Worm (Caenorhabditis elegans) whole organism, late embryonic: Measurements from ENCODE around the gene T14B4.3.

Experiments used
- C38D4.7 ChIP-seq: fragments of 200-800 bp; sonication (Bioruptor generic); optimal IDR thresholded peaks from 2 replicates; lab custom pipeline; 2018; ENCODE audit warnings: mild to moderate bottlenecking, missing genetic modification characterization, moderate library complexity, missing compliant biosample characterization
- F13H6.1 ChIP-seq: sonication (generic microtip); optimal IDR thresholded peaks from 2 replicates; lab custom pipeline; 2016; ENCODE audit warnings: missing genetic modification characterization, missing compliant biosample characterization
- K02D7.2 ChIP-seq: sonication (generic microtip); optimal IDR thresholded peaks from 2 replicates; lab custom pipeline; 2017; ENCODE audit warnings: mild to moderate bottlenecking, missing genetic modification characterization, missing compliant biosample characterization
- T23F11.4 ChIP-seq: fragments of 200-800 bp; sonication (Bioruptor generic); optimal IDR thresholded peaks from 2 replicates; lab custom pipeline; 2018; ENCODE audit warnings: mild to moderate bottlenecking, missing genetic modification characterization, missing compliant biosample characterization
- Y22D7AL.16 ChIP-seq: sonication (generic microtip); optimal IDR thresholded peaks from 2 replicates; lab custom pipeline; 2016; ENCODE audit warnings: missing genetic modification characterization, missing compliant biosample characterization
- ahr-1 ChIP-seq: sonication (generic microtip); optimal IDR thresholded peaks from 2 replicates; lab custom pipeline; 2016; ENCODE audit warnings: missing genetic modification characterization, missing compliant biosample characterization
- ama-1 ChIP-seq: fragments of 150-350 bp; optimal IDR thresholded peaks from 2 replicates; lab custom pipeline; 2014
- ceh-14 ChIP-seq: sonication (generic microtip); optimal IDR thresholded peaks from 2 replicates; lab custom pipeline; 2016; ENCODE audit warnings: missing genotype, missing genetic modification characterization, missing compliant biosample characterization
- ceh-18 ChIP-seq: sonication (generic microtip); optimal IDR thresholded peaks from 2 replicates; lab custom pipeline; 2016; ENCODE audit warnings: missing genetic modification characterization, missing compliant biosample characterization
- ceh-19 ChIP-seq: fragments of 200-800 bp; sonication (Bioruptor generic); optimal IDR thresholded peaks from 2 replicates; lab custom pipeline; 2018; ENCODE audit warnings: mild to moderate bottlenecking, missing genetic modification characterization, missing compliant biosample characterization
- ceh-2 ChIP-seq: sonication (generic microtip); optimal IDR thresholded peaks from 2 replicates; lab custom pipeline; 2016; ENCODE audit warnings: missing genotype, missing genetic modification characterization, missing compliant biosample characterization
- ceh-24 ChIP-seq: sonication (generic microtip); optimal IDR thresholded peaks from 2 replicates; lab custom pipeline; 2016; ENCODE audit warnings: mild to moderate bottlenecking, missing genetic modification characterization, missing compliant biosample characterization
- ceh-45 ChIP-seq: fragments of 200-800 bp; sonication (Bioruptor generic); IDR thresholded peaks from 2 replicates; pipeline ENCODE4 v1.3.6; 2022; ENCODE audit warnings: missing genetic modification reagents, missing genetic modification characterization, missing compliant biosample characterization
- ceh-48 ChIP-seq: sonication (generic microtip); optimal IDR thresholded peaks from 2 replicates; lab custom pipeline; 2016; ENCODE audit warnings: missing genetic modification characterization, inconsistent platforms, missing compliant biosample characterization
- ceh-6 ChIP-seq: fragments of 200-800 bp; sonication (Bioruptor generic); optimal IDR thresholded peaks from 2 replicates; lab custom pipeline; 2018; ENCODE audit warnings: mild to moderate bottlenecking, missing genetic modification characterization, missing compliant biosample characterization
- che-1 ChIP-seq: sonication (generic microtip); optimal IDR thresholded peaks from 2 replicates; lab custom pipeline; 2016; ENCODE audit warnings: mild to moderate bottlenecking, missing genetic modification characterization, missing compliant biosample characterization
- elt-2 ChIP-seq: sonication (generic microtip); optimal IDR thresholded peaks from 2 replicates; lab custom pipeline; 2016; ENCODE audit warnings: missing genetic modification reagents, missing genetic modification characterization, missing compliant biosample characterization
- elt-4 ChIP-seq: sonication (generic microtip); optimal IDR thresholded peaks from 2 replicates; lab custom pipeline; 2016; ENCODE audit warnings: missing genetic modification characterization, missing compliant biosample characterization
- fax-1 ChIP-seq: sonication (generic microtip); optimal IDR thresholded peaks from 2 replicates; lab custom pipeline; 2016; ENCODE audit warnings: missing genotype, missing genetic modification characterization, missing compliant biosample characterization
- fkh-10 ChIP-seq: fragments of 150-350 bp; optimal IDR thresholded peaks from 2 replicates; lab custom pipeline; 2014; ENCODE audit warnings: missing biosample characterization, missing genetic modification reagents, missing genetic modification characterization
- fkh-6 ChIP-seq: sonication (generic microtip); optimal IDR thresholded peaks from 2 replicates; lab custom pipeline; 2016; ENCODE audit warnings: missing genetic modification characterization, missing compliant biosample characterization
- hlh-13 ChIP-seq: fragments of 200-800 bp; sonication (Bioruptor generic); optimal IDR thresholded peaks from 2 replicates; lab custom pipeline; 2018; ENCODE audit warnings: mild to moderate bottlenecking, missing genetic modification characterization, missing compliant biosample characterization
- hlh-30 ChIP-seq: sonication (generic microtip); optimal IDR thresholded peaks from 2 replicates; lab custom pipeline; 2017; ENCODE audit warnings: antibody characterized with exemption, missing genetic modification characterization, missing compliant biosample characterization; ENCODE audit not compliant: insufficient read depth
- lin-11 ChIP-seq: fragments of 200-800 bp; sonication (Bioruptor generic); optimal IDR thresholded peaks from 2 replicates; lab custom pipeline; 2018; ENCODE audit warnings: mild to moderate bottlenecking, missing genetic modification characterization, missing compliant biosample characterization
- madf-2 ChIP-seq: sonication (generic microtip); optimal IDR thresholded peaks from 2 replicates; lab custom pipeline; 2017; ENCODE audit warnings: missing genetic modification characterization, missing compliant biosample characterization
- mec-3 ChIP-seq: sonication (generic microtip); optimal IDR thresholded peaks from 2 replicates; lab custom pipeline; 2016; ENCODE audit warnings: borderline replicate concordance, missing genetic modification characterization, missing compliant biosample characterization
- nhr-11 ChIP-seq: fragments of 150-350 bp; optimal IDR thresholded peaks from 2 replicates; lab custom pipeline; 2014; ENCODE audit warnings: missing biosample characterization, missing genetic modification characterization
- nhr-232 ChIP-seq: sonication (generic microtip); optimal IDR thresholded peaks from 2 replicates; lab custom pipeline; 2016; ENCODE audit warnings: missing genetic modification characterization, missing compliant biosample characterization
- pag-3 ChIP-seq: sonication (generic microtip); optimal IDR thresholded peaks from 2 replicates; lab custom pipeline; 2016; ENCODE audit warnings: missing compliant biosample characterization, missing genetic modification characterization, borderline replicate concordance
- pat-9 ChIP-seq: fragments of 200-800 bp; sonication (Bioruptor generic); optimal IDR thresholded peaks from 2 replicates; lab custom pipeline; 2018; ENCODE audit warnings: mild to moderate bottlenecking, missing genetic modification characterization, moderate library complexity, missing compliant biosample characterization
- pqm-1 ChIP-seq: sonication (generic microtip); optimal IDR thresholded peaks from 2 replicates; lab custom pipeline; 2016; ENCODE audit warnings: missing genetic modification characterization, missing compliant biosample characterization
- ref-2 ChIP-seq: sonication (generic microtip); optimal IDR thresholded peaks from 2 replicates; lab custom pipeline; 2016; ENCODE audit warnings: missing genetic modification characterization, missing compliant biosample characterization
- syd-9 ChIP-seq: sonication (generic microtip); optimal IDR thresholded peaks from 2 replicates; lab custom pipeline; 2016; ENCODE audit warnings: mild to moderate bottlenecking, missing genetic modification characterization, moderate library complexity, missing compliant biosample characterization
- tbx-2 ChIP-seq: sonication (generic microtip); optimal IDR thresholded peaks from 2 replicates; lab custom pipeline; 2016; ENCODE audit warnings: missing genetic modification characterization, missing compliant biosample characterization
- tbx-7 ChIP-seq: sonication (generic microtip); optimal IDR thresholded peaks from 2 replicates; lab custom pipeline; 2016; ENCODE audit warnings: missing genotype, missing genetic modification characterization, missing compliant biosample characterization
- unc-3 ChIP-seq, 2 experiments: fragments of 200-800 bp in 1 of 2; sonication (Bioruptor generic) in 1 of 2; sonication (generic microtip) in 1 of 2; conservative IDR thresholded peaks in 1 of 2; optimal IDR thresholded peaks in 1 of 2; 2 replicates each; pipeline versions ENCODE4 v1.3.6 to Lab custom; 2016 to 2022; ENCODE audit warnings: missing compliant biosample characterization in 2 of 2, missing genetic modification characterization in 2 of 2, missing genetic modification reagents in 1 of 2
- unc-42 ChIP-seq: sonication (generic microtip); optimal IDR thresholded peaks from 2 replicates; lab custom pipeline; 2016; ENCODE audit warnings: missing genotype, missing genetic modification characterization, missing compliant biosample characterization
- unc-55 ChIP-seq: sonication (generic microtip); optimal IDR thresholded peaks from 2 replicates; lab custom pipeline; 2017; ENCODE audit warnings: missing biosample characterization, missing genetic modification reagents, missing genetic modification characterization
- unc-86 ChIP-seq: sonication (generic microtip); optimal IDR thresholded peaks from 2 replicates; lab custom pipeline; 2016; ENCODE audit warnings: missing genetic modification characterization, missing compliant biosample characterization
- ztf-16 ChIP-seq: sonication (generic microtip); optimal IDR thresholded peaks from 2 replicates; lab custom pipeline; 2017; ENCODE audit warnings: missing genetic modification characterization, missing compliant biosample characterization

The T14B4.3 gene

DNA sequence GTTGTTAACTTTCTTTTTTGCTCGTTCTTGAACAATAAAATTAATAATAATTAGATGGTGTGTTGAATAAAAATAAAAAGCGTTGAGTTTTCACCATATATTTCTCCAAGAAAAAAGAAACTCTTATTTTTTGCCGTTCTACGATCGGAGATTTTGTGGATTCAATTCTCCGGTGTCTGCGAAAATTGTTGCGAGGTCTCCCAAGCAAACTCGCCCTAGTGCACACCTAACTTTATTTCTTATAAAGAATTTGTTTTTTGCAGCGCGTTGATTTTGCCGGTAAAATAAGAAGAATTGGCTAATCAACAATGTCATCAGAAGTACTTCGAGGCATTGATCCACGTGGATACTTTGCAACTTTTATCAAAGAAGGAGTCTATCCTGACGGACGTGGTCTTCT is 6.7 kb downstream of the T14B4.3 start, which contains the start of gene exos-8 (continued):
- no peak for TF ChIP-seq ceh-24 (tag; lab: Kevin White, UChicago)
- TF ChIP-seq unc-42 (tag; lab: Kevin White, UChicago): peak; percentile 85
- no peak for TF ChIP-seq K02D7.2 (tag; lab: Kevin White, UChicago)
- TF ChIP-seq elt-4 (tag; lab: Kevin White, UChicago): no peak
- TF ChIP-seq unc-55 (GFP tag; lab: Kevin White, UChicago): no peak
- peak; percentile 11 for TF ChIP-seq T23F11.4 (GFP tag; lab: Kevin White, UChicago)
- peak; percentile 91 for TF ChIP-seq fax-1 (tag; lab: Kevin White, UChicago)
- no peak for TF ChIP-seq Y22D7AL.16 (tag; lab: Kevin White, UChicago)
- TF ChIP-seq tbx-7: peak; percentile 83
- TF ChIP-seq, all 69 proteins: peak for 34

ce11 chrII:6742614-6743013 is 7.9 kb downstream of the T14B4.3 start, which contains the start of gene F41G3.6:
F41G3.6 (plus strand) TSS chrII:6742914.
- TF ChIP-seq ama-1 (lab: Kevin White, UChicago) (no peak), pag-3 (tag; lab: Kevin White, UChicago) (no peak), unc-42 (tag; lab: Kevin White, UChicago) (no peak), ceh-48 (tag; lab: Kevin White, UChicago) (no peak), ceh-18 (no peak), ceh-19 (no peak), F13H6.1 (no peak), ztf-16 (no peak), nhr-11 (no peak), tbx-7 (no peak), T23F11.4 (GFP tag; lab: Kevin White, UChicago) (no peak), pat-9 (no peak)

ce11 chrII:6744648-6745047 is 9.9 kb downstream of the T14B4.3 start, which contains the start of gene ins-15:
ins-15 (minus strand) TSS chrII:6744748.
- TF ChIP-seq hlh-13 (GFP tag; lab: Kevin White, UChicago) (no peak), hlh-30 (tag; lab: Kevin White, UChicago) (no peak), fkh-10 (GFP tag; lab: Kevin White, UChicago) (no peak), ceh-2 (no peak), syd-9 (tag; lab: Kevin White, UChicago) (no peak), pqm-1 (tag; lab: Kevin White, UChicago) (no peak), T23F11.4 (GFP tag; lab: Kevin White, UChicago) (no peak), unc-3 (GFP tag; conservative IDR thresholded peaks at IDR 0.05; lab: Robert Waterston, UW) (no peak), unc-3 (tag; optimal IDR thresholded peaks at IDR 0.05; lab: Kevin White, UChicago) (no peak), elt-2 (tag; lab: Kevin White, UChicago) (no peak), nhr-11 (no peak), unc-86 (no peak), fkh-6 (tag; lab: Kevin White, UChicago) (no peak), lin-11 (tag; lab: Kevin White, UChicago) (no peak), ceh-45 (no peak), mec-3 (no peak), ceh-6 (GFP tag; lab: Kevin White, UChicago) (no peak)

DNA sequence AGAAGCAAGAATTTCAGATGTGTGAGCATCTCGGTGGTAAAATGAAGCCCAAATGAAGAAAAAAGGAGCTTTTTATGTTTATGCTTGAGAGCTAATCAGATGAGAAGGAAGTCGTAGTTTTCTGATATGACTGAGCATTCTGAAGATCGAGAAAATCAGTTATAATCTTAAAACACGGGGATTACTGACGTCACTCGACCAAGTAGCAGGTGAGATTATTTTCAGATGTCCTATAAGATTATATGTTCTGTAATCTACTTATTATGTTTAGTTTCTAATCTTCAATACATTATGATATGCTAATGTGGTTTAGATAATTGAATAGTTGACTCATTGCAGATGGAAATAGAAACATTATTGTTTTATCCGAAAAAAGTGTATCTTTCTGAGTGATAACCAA is 11.0 kb downstream of the T14B4.3 start, which contains the start of gene ins-14:
TSS of gene ins-14 (minus strand) at position 32 of the 400 bp plus-strand sequence.
- TF ChIP-seq tbx-2 (tag; lab: Kevin White, UChicago) (no peak), nhr-232 (tag; lab: Kevin White, UChicago) (no peak), madf-2 (tag; lab: Kevin White, UChicago) (no peak), C38D4.7 (GFP tag; lab: Kevin White, UChicago) (no peak), che-1 (tag; lab: Kevin White, UChicago) (no peak), ref-2 (tag; lab: Kevin White, UChicago) (no peak), hlh-30 (tag; lab: Kevin White, UChicago) (no peak), ahr-1 (no peak), K02D7.2 (tag; lab: Kevin White, UChicago) (no peak), ceh-14 (tag; lab: Kevin White, UChicago) (no peak), Y22D7AL.16 (tag; lab: Kevin White, UChicago) (no peak)
- TF ChIP-seq, all 69 proteins: peak for 0
